Fruit fly (Drosophila melanogaster) whole organism, embryonic: ENCODE data around the gene CG5853.

Experiments
- ATbp ChIP-seq: fragments of 200-800 bp; sonication (Bioruptor generic); optimal IDR thresholded peaks from 2 replicates; lab custom pipeline; 2017; ENCODE audit warnings: missing biosample characterization, mild to moderate bottlenecking, missing genetic modification characterization, missing genetic modification reagents
- Antp ChIP-seq: fragments of 200-800 bp; sonication (Bioruptor generic); optimal IDR thresholded peaks from 3 replicates; lab custom pipeline; 2016; ENCODE audit warnings: missing biosample characterization, missing genetic modification characterization
- Awh ChIP-seq: fragments of 200-800 bp; sonication (Bioruptor generic); IDR thresholded peaks from 2 replicates; pipeline ENCODE4, ENCODE4 v1.3.6; 2022; ENCODE audit warnings: missing biosample characterization, missing genetic modification characterization
- B-H1 ChIP-seq: fragments of 200-800 bp; sonication (Bioruptor generic); IDR thresholded peaks from 3 replicates; pipeline ENCODE4 v1.3.6; 2022; ENCODE audit warnings: missing biosample characterization, missing genetic modification characterization
- CG10147 ChIP-seq: fragments of 200-800 bp; sonication (Bioruptor generic); optimal IDR thresholded peaks from 2 replicates; lab custom pipeline; 2019; ENCODE audit warnings: missing biosample characterization, mild to moderate bottlenecking, missing genetic modification characterization, moderate library complexity
- CG10366 ChIP-seq: fragments of 200-800 bp; sonication (Bioruptor generic); IDR thresholded peaks from 2 replicates; pipeline ENCODE4 v1.3.6; 2022; ENCODE audit warnings: missing biosample characterization, missing genetic modification characterization
- CG10654 ChIP-seq: fragments of 200-800 bp; sonication (Bioruptor generic); optimal IDR thresholded peaks from 2 replicates; lab custom pipeline; 2016; ENCODE audit warnings: missing biosample characterization, missing genetic modification characterization
- CG12155 ChIP-seq: fragments of 200-800 bp; sonication (Bioruptor generic); optimal IDR thresholded peaks from 3 replicates; lab custom pipeline; 2016; ENCODE audit warnings: missing biosample characterization, missing genetic modification characterization
- CG12659 ChIP-seq: fragments of 200-800 bp; sonication (Bioruptor generic); optimal IDR thresholded peaks from 3 replicates; lab custom pipeline; 2017; ENCODE audit warnings: mild to moderate bottlenecking, missing biosample characterization, missing genetic modification reagents, missing genetic modification characterization
- CG14050 ChIP-seq: fragments of 200-800 bp; sonication (Bioruptor generic); IDR thresholded peaks from 3 replicates; pipeline ENCODE4 v1.3.6; 2022; ENCODE audit warnings: missing biosample characterization, missing genetic modification characterization
- CG14667 ChIP-seq: fragments of 200-800 bp; sonication (Bioruptor generic); IDR thresholded peaks from 2 replicates; pipeline ENCODE4 v1.3.6; 2022; ENCODE audit warnings: missing biosample characterization, missing genetic modification characterization
- CG15011 ChIP-seq: fragments of 200-800 bp; sonication (Bioruptor generic); optimal IDR thresholded peaks from 3 replicates; lab custom pipeline; 2018; ENCODE audit warnings: missing biosample characterization, mild to moderate bottlenecking, missing genetic modification characterization
- CG17385 ChIP-seq: fragments of 200-800 bp; sonication (Bioruptor generic); optimal IDR thresholded peaks from 3 replicates; lab custom pipeline; 2018; ENCODE audit warnings: missing biosample characterization, mild to moderate bottlenecking, missing genetic modification characterization
- CG18764 ChIP-seq: fragments of 200-800 bp; sonication (Bioruptor generic); optimal IDR thresholded peaks from 3 replicates; lab custom pipeline; 2016; ENCODE audit warnings: missing biosample characterization, missing genetic modification characterization
- CG2120 ChIP-seq: fragments of 200-800 bp; sonication (Bioruptor generic); optimal IDR thresholded peaks from 3 replicates; lab custom pipeline; 2016; ENCODE audit warnings: missing biosample characterization, missing genetic modification characterization
- CG2202 ChIP-seq: fragments of 200-800 bp; sonication (Bioruptor generic); optimal IDR thresholded peaks from 2 replicates; lab custom pipeline; 2018; ENCODE audit warnings: missing biosample characterization, mild to moderate bottlenecking, missing genetic modification characterization
- CG2712 ChIP-seq: fragments of 200-800 bp; optimal IDR thresholded peaks from 3 replicates; lab custom pipeline; 2019; ENCODE audit warnings: missing biosample characterization, mild to moderate bottlenecking, missing genetic modification characterization, moderate library complexity
- CG30403 ChIP-seq: fragments of 200-800 bp; sonication (Bioruptor generic); optimal IDR thresholded peaks from 3 replicates; lab custom pipeline; 2016; ENCODE audit warnings: missing biosample characterization, missing genetic modification characterization
- CG3065 ChIP-seq: fragments of 200-800 bp; sonication (Bioruptor generic); optimal IDR thresholded peaks from 2 replicates; lab custom pipeline; 2016; ENCODE audit warnings: missing biosample characterization, missing genetic modification characterization
- CG34422 ChIP-seq: fragments of 200-800 bp; sonication (Bioruptor generic); IDR thresholded peaks from 3 replicates; pipeline ENCODE4 v1.3.6; 2022; ENCODE audit warnings: missing biosample characterization, missing genetic modification characterization
- CG42726 ChIP-seq: fragments of 200-800 bp; sonication (Bioruptor generic); IDR thresholded peaks from 2 replicates; pipeline ENCODE4 v1.3.6; 2022; ENCODE audit warnings: missing biosample characterization, missing genetic modification characterization; ENCODE audit not compliant: partially characterized antibody
- CG4854 ChIP-seq: fragments of 200-800 bp; sonication (Bioruptor generic); optimal IDR thresholded peaks from 2 replicates; lab custom pipeline; 2016; ENCODE audit warnings: missing biosample characterization, missing genetic modification characterization, inconsistent platforms
- CG9727 ChIP-seq: fragments of 200-800 bp; sonication (Bioruptor generic); optimal IDR thresholded peaks from 3 replicates; lab custom pipeline; 2017; ENCODE audit warnings: missing biosample characterization, mild to moderate bottlenecking, missing genetic modification characterization
- CG9932 ChIP-seq: fragments of 200-800 bp; sonication (Bioruptor generic); IDR thresholded peaks from 2 replicates; pipeline ENCODE4 v1.3.6; 2022; ENCODE audit warnings: missing biosample characterization, missing genetic modification characterization
- D ChIP-seq, 2 experiments: fragments of 200-800 bp in 1 of 2; fragments of >200 bp in 1 of 2; sonication (Bioruptor generic) in 1 of 2; optimal IDR thresholded peaks; 2 replicates in 1 of 2; 3 replicates in 1 of 2; lab custom pipeline; 2017; ENCODE audit warnings: mild to moderate bottlenecking in 1 of 2, missing biosample characterization in 1 of 2, missing genetic modification characterization in 1 of 2, missing genetic modification reagents in 1 of 2
- D19B ChIP-seq: fragments of 200-800 bp; sonication (Bioruptor generic); optimal IDR thresholded peaks from 2 replicates; lab custom pipeline; 2017; ENCODE audit warnings: missing biosample characterization, mild to moderate bottlenecking, missing genetic modification characterization
- Dp ChIP-seq: fragments of 200-800 bp; sonication (Bioruptor generic); optimal IDR thresholded peaks from 2 replicates; lab custom pipeline; 2018; ENCODE audit warnings: missing biosample characterization, mild to moderate bottlenecking, missing genetic modification characterization, moderate library complexity
- Ets97D ChIP-seq: fragments of 200-800 bp; sonication (Bioruptor generic); optimal IDR thresholded peaks from 3 replicates; lab custom pipeline; 2016; ENCODE audit warnings: missing biosample characterization, missing genetic modification characterization
- HHEX ChIP-seq: fragments of 200-800 bp; sonication (Bioruptor generic); optimal IDR thresholded peaks from 3 replicates; lab custom pipeline; 2017; ENCODE audit warnings: missing biosample characterization, mild to moderate bottlenecking, missing genetic modification characterization, missing genetic modification reagents
- HLH54F ChIP-seq: fragments of 200-800 bp; sonication (Bioruptor generic); optimal IDR thresholded peaks from 3 replicates; lab custom pipeline; 2016; ENCODE audit warnings: missing biosample characterization, missing genetic modification characterization
- Lim3 ChIP-seq: fragments of 200-800 bp; sonication (Bioruptor generic); IDR thresholded peaks from 2 replicates; pipeline ENCODE4 v1.3.6; 2022; ENCODE audit warnings: missing biosample characterization, missing genetic modification characterization
- NfI ChIP-seq: fragments of 200-800 bp; sonication (Bioruptor generic); optimal IDR thresholded peaks from 3 replicates; lab custom pipeline; 2018; ENCODE audit warnings: missing biosample characterization, mild to moderate bottlenecking, missing genetic modification characterization, moderate library complexity
- Oaz ChIP-seq: fragments of 200-800 bp; sonication (Bioruptor generic); IDR thresholded peaks from 2 replicates; pipeline ENCODE4 v1.3.6; 2022; ENCODE audit warnings: missing biosample characterization, missing genetic modification characterization
- Ptx1 ChIP-seq: fragments of 200-800 bp; sonication (Bioruptor generic); IDR thresholded peaks from 2 replicates; pipeline ENCODE4 v1.3.6; 2022; ENCODE audit warnings: missing biosample characterization, missing genetic modification characterization
- Rx ChIP-seq: fragments of 200-800 bp; sonication (Bioruptor generic); IDR thresholded peaks from 2 replicates; pipeline ENCODE4 v1.3.6; 2022; ENCODE audit warnings: missing biosample characterization, missing genetic modification characterization
- Stat92E ChIP-seq, 3 experiments: fragments of >200 bp in 2 of 3; fragments of 200-800 bp in 1 of 3; sonication (Bioruptor generic) in 1 of 3; optimal IDR thresholded peaks; 2 replicates each; lab custom pipeline; 2017 to 2019; ENCODE audit warnings: missing biosample characterization in 3 of 3, missing genetic modification characterization in 3 of 3, mild to moderate bottlenecking in 1 of 3, moderate library complexity in 1 of 3
- br ChIP-seq: fragments of >200 bp; optimal IDR thresholded peaks from 2 replicates; lab custom pipeline; 2017
- dm ChIP-seq: fragments of 200-800 bp; sonication (Bioruptor generic); optimal IDR thresholded peaks from 3 replicates; lab custom pipeline; 2016; ENCODE audit warnings: missing biosample characterization, missing genetic modification characterization
- dmrt11E ChIP-seq: fragments of 200-800 bp; sonication (Bioruptor generic); optimal IDR thresholded peaks from 3 replicates; lab custom pipeline; 2018; ENCODE audit warnings: missing biosample characterization, mild to moderate bottlenecking, missing genetic modification characterization, moderate library complexity
- fd3F ChIP-seq: fragments of 200-800 bp; sonication (Bioruptor generic); optimal IDR thresholded peaks from 2 replicates; lab custom pipeline; 2018; ENCODE audit warnings: missing biosample characterization, mild to moderate bottlenecking, missing genetic modification characterization, moderate library complexity
- fd96Cb ChIP-seq: fragments of 200-800 bp; sonication (Bioruptor generic); optimal IDR thresholded peaks from 2 replicates; lab custom pipeline; 2018; ENCODE audit warnings: missing biosample characterization, mild to moderate bottlenecking, missing genetic modification characterization, moderate library complexity
- hth ChIP-seq: fragments of >200 bp; optimal IDR thresholded peaks from 2 replicates; lab custom pipeline; 2017; ENCODE audit warnings: inconsistent platforms
- ken ChIP-seq: fragments of 200-800 bp; sonication (Bioruptor generic); IDR thresholded peaks from 3 replicates; pipeline ENCODE4 v1.3.6; 2022; ENCODE audit warnings: missing biosample characterization, missing genetic modification characterization
- lilli ChIP-seq: fragments of 200-800 bp; sonication (Bioruptor generic); optimal IDR thresholded peaks from 3 replicates; lab custom pipeline; 2016; ENCODE audit warnings: missing biosample characterization, missing genetic modification characterization
- lmd ChIP-seq: fragments of 200-800 bp; sonication (Bioruptor generic); IDR thresholded peaks from 2 replicates; pipeline ENCODE4 v1.3.6; 2022; ENCODE audit warnings: missing biosample characterization, missing genetic modification characterization
- mirr ChIP-seq: fragments of 200-800 bp; sonication (Bioruptor generic); optimal IDR thresholded peaks from 3 replicates; lab custom pipeline; 2018; ENCODE audit warnings: missing biosample characterization, mild to moderate bottlenecking, missing genetic modification characterization
- phol ChIP-seq: fragments of 200-800 bp; sonication (Bioruptor generic); optimal IDR thresholded peaks from 3 replicates; lab custom pipeline; 2018; ENCODE audit warnings: missing biosample characterization, mild to moderate bottlenecking, missing genetic modification characterization, moderate library complexity
- ro ChIP-seq: fragments of 200-800 bp; sonication (Bioruptor generic); IDR thresholded peaks from 2 replicates; pipeline ENCODE4 v1.3.6; 2022; ENCODE audit warnings: missing biosample characterization, missing genetic modification characterization
- slbo ChIP-seq: fragments of 200-800 bp; sonication (Bioruptor generic); IDR thresholded peaks from 2 replicates; pipeline ENCODE4 v1.3.6; 2022; ENCODE audit warnings: missing biosample characterization, missing genetic modification characterization
- sqz ChIP-seq: fragments of 200-800 bp; sonication (Bioruptor generic); optimal IDR thresholded peaks from 3 replicates; lab custom pipeline; 2018; ENCODE audit warnings: missing biosample characterization, mild to moderate bottlenecking, missing genetic modification characterization
- ttk ChIP-seq: fragments of 200-800 bp; sonication (Bioruptor generic); IDR thresholded peaks from 2 replicates; pipeline ENCODE4 v2.1.2; 2022; ENCODE audit warnings: missing biosample characterization, missing genetic modification characterization

CG5853 gene

DNA sequence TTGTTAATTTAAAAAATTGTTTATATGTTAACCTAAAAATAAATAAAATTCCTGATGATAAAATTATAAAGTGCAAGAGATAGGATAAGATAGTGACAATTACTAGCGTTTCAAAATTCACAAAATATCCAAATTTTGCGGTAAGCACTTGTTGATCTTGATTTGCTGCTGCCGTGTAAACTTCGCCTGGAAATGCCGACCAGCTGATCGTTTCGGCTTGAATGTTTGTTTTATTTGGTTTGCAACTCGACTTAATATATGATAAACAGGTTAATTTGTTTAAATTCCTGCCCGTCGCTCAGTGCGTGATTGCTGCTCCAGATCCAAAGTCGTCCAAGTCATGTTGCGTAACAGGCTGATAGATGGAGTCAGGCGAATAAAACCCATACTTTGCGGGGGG, 26.0 kb downstream of the CG5853 start, which contains the start of gene CG4592 (continued):
- TF ChIP-seq mirr (peak; percentile 50), Antp (GFP tag; lab: Kevin White, UChicago) (peak; percentile 8), dmrt11E (tag; lab: Kevin White, UChicago) (peak; percentile 48), Rx (peak; percentile 44), CG12659 (GFP tag; lab: Kevin White, UChicago) (peak; percentile 63), D19B (GFP tag; lab: Kevin White, UChicago) (no peak), CG10654 (GFP tag; lab: Kevin White, UChicago) (peak; percentile 0), ttk (GFP tag; lab: Robert Waterston, UW) (no peak), slbo (GFP tag; lab: Robert Waterston, UW) (peak; percentile 62), br (lab: Kevin White, UChicago) (no peak), ken (GFP tag; lab: Robert Waterston, UW) (peak; percentile 76; the same call in 2 of the 3 replicates), HLH54F (peak; percentile 29), D (optimal IDR thresholded peaks at IDR 0.05; lab: Kevin White, UChicago) (no peak), D (GFP tag; optimal IDR thresholded peaks at IDR 0.05; lab: Kevin White, UChicago) (no peak), lilli (GFP tag; lab: Kevin White, UChicago) (peak; percentile 69), Ets97D (GFP tag; lab: Kevin White, UChicago) (peak; percentile 26), lmd (GFP tag; lab: Robert Waterston, UW) (peak; percentile 57; the same call in 1 of the 2 replicates), CG4854 (no peak), CG14050 (GFP tag; lab: Robert Waterston, UW) (0 out of 3 replicates have a peak, but pooled peaks have one; percentile 32), fd96Cb (tag; lab: Kevin White, UChicago) (peak; percentile 41), ATbp (GFP tag; lab: Kevin White, UChicago) (peak; percentile 42), CG9932 (GFP tag; lab: Robert Waterston, UW) (peak; percentile 57), Awh (GFP tag; lab: Robert Waterston, UW) (no peak), CG15011 (GFP tag; lab: Kevin White, UChicago) (peak; percentile 3), dm (no peak), CG12155 (GFP tag; lab: Kevin White, UChicago) (peak; percentile 53), CG18764 (no peak), CG3065 (GFP tag; lab: Kevin White, UChicago) (no peak), NfI (GFP tag; lab: Kevin White, UChicago) (peak; percentile 65), CG2202 (tag; lab: Kevin White, UChicago) (no peak), CG30403 (GFP tag; lab: Kevin White, UChicago) (peak; percentile 71), HHEX (GFP tag; lab: Kevin White, UChicago) (peak; percentile 34), Ptx1 (GFP tag; lab: Robert Waterston, UW) (peak; percentile 43), CG2712 (tag; lab: Kevin White, UChicago) (peak; percentile 78), hth (lab: Kevin White, UChicago) (no peak), CG10147 (GFP tag; lab: Kevin White, UChicago) (no peak), Stat92E (GFP tag; optimal IDR thresholded peaks at IDR 0.05; lab: Kevin White, UChicago) (no peak), Lim3 (GFP tag; lab: Robert Waterston, UW) (no peak), CG9727 (GFP tag; lab: Kevin White, UChicago) (peak; percentile 64), phol (peak; percentile 71), Dp (GFP tag; lab: Kevin White, UChicago) (peak; percentile 18), CG42726 (GFP tag; lab: Robert Waterston, UW) (no peak), CG2120 (GFP tag; lab: Kevin White, UChicago) (peak; percentile 71), sqz (no peak), CG10366 (peak; percentile 72), CG14667 (GFP tag; lab: Robert Waterston, UW) (no peak), CG17385 (peak; percentile 57), CG34422 (GFP tag; lab: Robert Waterston, UW) (peak; percentile 11; the same call in 1 of the 3 replicates), Oaz (GFP tag; lab: Robert Waterston, UW) (no peak; the same call in 1 of the 2 replicates), fd3F (peak; percentile 42), ro (no peak), B-H1 (GFP tag; lab: Robert Waterston, UW) (peak; percentile 21; the same call in 1 of the 3 replicates)
